Worm (Caenorhabditis elegans) whole organism, L1 larva: ENCODE data around the gene lite-1.

Source experiments
- Y116A8C.19 ChIP-seq: sonication (generic microtip); optimal IDR thresholded peaks from 2 replicates; lab custom pipeline; 2016; ENCODE audit warnings: missing compliant biosample characterization, missing genetic modification characterization, borderline replicate concordance
- aly-2 ChIP-seq: fragments of 150-350 bp; optimal IDR thresholded peaks from 2 replicates; lab custom pipeline; 2014; ENCODE audit warnings: missing biosample characterization, missing genetic modification characterization
- blmp-1 ChIP-seq: fragments of 150-350 bp; optimal IDR thresholded peaks from 2 replicates; lab custom pipeline; 2014; ENCODE audit warnings: missing biosample characterization, missing genetic modification characterization
- ceh-8 ChIP-seq: fragments of 200-800 bp; sonication (Bioruptor generic); optimal IDR thresholded peaks from 2 replicates; lab custom pipeline; 2018; ENCODE audit warnings: mild to moderate bottlenecking, missing genetic modification characterization, moderate library complexity, missing compliant biosample characterization
- ceh-82 ChIP-seq, 3 experiments: fragments of 150-350 bp in 1 of 3; sonication (generic microtip) in 2 of 3; optimal IDR thresholded peaks; 2 replicates each; lab custom pipeline; 2014 to 2017; ENCODE audit warnings: missing biosample characterization in 3 of 3, missing genetic modification characterization in 3 of 3
- ceh-88 ChIP-seq: fragments of 200-800 bp; sonication (Bioruptor generic); IDR thresholded peaks from 2 replicates; pipeline ENCODE4 v1.3.6; 2022; ENCODE audit warnings: missing genetic modification characterization, missing compliant biosample characterization
- ceh-90 ChIP-seq: sonication (generic microtip); optimal IDR thresholded peaks from 2 replicates; lab custom pipeline; 2016; ENCODE audit warnings: missing genetic modification characterization, missing compliant biosample characterization
- dsc-1 ChIP-seq: sonication (generic microtip); optimal IDR thresholded peaks from 2 replicates; lab custom pipeline; 2016; ENCODE audit warnings: mild to moderate bottlenecking, missing genetic modification characterization, missing compliant biosample characterization
- efl-1 ChIP-seq, 4 experiments: fragments of 150-350 bp; optimal IDR thresholded peaks in 3 of 4; peaks in 1 of 4; 1 replicate in 1 of 4; 2 replicates in 3 of 4; lab custom pipeline; 2014; ENCODE audit warnings: missing biosample characterization in 2 of 4, missing genetic modification characterization in 2 of 4, missing genetic modification reagents in 2 of 4
- efl-3 ChIP-seq: fragments of 200-800 bp; sonication (Bioruptor generic); optimal IDR thresholded peaks from 2 replicates; lab custom pipeline; 2018; ENCODE audit warnings: mild to moderate bottlenecking, missing genetic modification characterization, missing compliant biosample characterization
- egl-13 ChIP-seq: sonication (generic microtip); optimal IDR thresholded peaks from 2 replicates; lab custom pipeline; 2016; ENCODE audit warnings: missing genotype, missing genetic modification reagents, missing genetic modification characterization, missing compliant biosample characterization
- egl-27 ChIP-seq, 2 experiments: fragments of 150-350 bp in 1 of 2; sonication (generic microtip); optimal IDR thresholded peaks; 3 replicates each; lab custom pipeline; 2017 to 2018; ENCODE audit warnings: missing biosample characterization in 2 of 2, missing genetic modification characterization in 2 of 2, missing genetic modification reagents in 2 of 2
- fkh-4 ChIP-seq: sonication (generic microtip); optimal IDR thresholded peaks from 2 replicates; lab custom pipeline; 2016; ENCODE audit warnings: missing compliant biosample characterization, missing genetic modification characterization, borderline replicate concordance
- hlh-4 ChIP-seq: sonication (generic microtip); optimal IDR thresholded peaks from 2 replicates; lab custom pipeline; 2016; ENCODE audit warnings: mild to moderate bottlenecking, missing genetic modification characterization, missing compliant biosample characterization
- hpl-2 ChIP-seq: fragments of 150-350 bp; optimal IDR thresholded peaks from 2 replicates; lab custom pipeline; 2014; ENCODE audit warnings: missing biosample characterization, missing genetic modification reagents, missing genetic modification characterization
- lin-13 ChIP-seq: fragments of 150-350 bp; optimal IDR thresholded peaks from 2 replicates; lab custom pipeline; 2014; ENCODE audit warnings: missing biosample characterization, missing genetic modification reagents, missing genetic modification characterization
- lin-14 ChIP-seq: fragments of 200-800 bp; sonication (Bioruptor generic); optimal IDR thresholded peaks from 2 replicates; lab custom pipeline; 2018; ENCODE audit warnings: mild to moderate bottlenecking, missing genetic modification characterization, moderate library complexity, missing compliant biosample characterization
- lsy-2 ChIP-seq, 2 experiments: fragments of 150-350 bp; optimal IDR thresholded peaks; 2 replicates each; lab custom pipeline; 2014; ENCODE audit warnings: missing biosample characterization in 2 of 2, missing genetic modification characterization in 2 of 2
- mdl-1 ChIP-seq, 2 experiments: fragments of 150-350 bp; optimal IDR thresholded peaks; 2 replicates each; lab custom pipeline; 2014 to 2017; ENCODE audit warnings: missing biosample characterization in 2 of 2, missing genetic modification characterization in 2 of 2, inconsistent platforms in 1 of 2
- mef-2 ChIP-seq: fragments of 150-350 bp; optimal IDR thresholded peaks from 2 replicates; lab custom pipeline; 2014; ENCODE audit warnings: missing biosample characterization, missing genetic modification characterization
- mep-1 ChIP-seq: fragments of 150-350 bp; optimal IDR thresholded peaks from 2 replicates; lab custom pipeline; 2014; ENCODE audit warnings: missing biosample characterization, missing genetic modification characterization
- nhr-20 ChIP-seq: sonication (generic microtip); optimal IDR thresholded peaks from 2 replicates; lab custom pipeline; 2016; ENCODE audit warnings: mild to moderate bottlenecking, missing genetic modification characterization, missing compliant biosample characterization
- nhr-47 ChIP-seq: sonication (generic microtip); optimal IDR thresholded peaks from 2 replicates; lab custom pipeline; 2016; ENCODE audit warnings: mild to moderate bottlenecking, missing genetic modification characterization, moderate library complexity, missing compliant biosample characterization
- nhr-71 ChIP-seq: sonication (generic microtip); optimal IDR thresholded peaks from 2 replicates; lab custom pipeline; 2016; ENCODE audit warnings: mild to moderate bottlenecking, missing genetic modification characterization, moderate library complexity, missing compliant biosample characterization
- nhr-85 ChIP-seq: sonication (generic microtip); peaks from one replicate; lab custom pipeline; 2016; ENCODE audit warnings: missing genetic modification characterization, inconsistent platforms, missing compliant biosample characterization
- pqm-1 ChIP-seq: sonication (generic microtip); optimal IDR thresholded peaks from 3 replicates; lab custom pipeline; 2017; ENCODE audit warnings: missing biosample characterization, missing genetic modification characterization
- rnt-1 ChIP-seq: sonication (generic microtip); optimal IDR thresholded peaks from 2 replicates; lab custom pipeline; 2016; ENCODE audit warnings: mild to moderate bottlenecking, missing genetic modification characterization, moderate library complexity, missing compliant biosample characterization
- skn-1 ChIP-seq: fragments of 150-350 bp; optimal IDR thresholded peaks from 2 replicates; lab custom pipeline; 2014; ENCODE audit warnings: missing biosample characterization, missing genetic modification characterization
- snpc-4 ChIP-seq: fragments of 150-350 bp; optimal IDR thresholded peaks from 2 replicates; lab custom pipeline; 2014; ENCODE audit warnings: missing biosample characterization, missing genetic modification characterization
- snu-23 ChIP-seq: sonication (generic microtip); optimal IDR thresholded peaks from 2 replicates; lab custom pipeline; 2016; ENCODE audit warnings: missing genetic modification characterization, missing compliant biosample characterization
- sox-4 ChIP-seq: sonication (generic microtip); optimal IDR thresholded peaks from 2 replicates; lab custom pipeline; 2016; ENCODE audit warnings: missing genetic modification characterization, missing compliant biosample characterization
- swsn-7 ChIP-seq: sonication (generic microtip); optimal IDR thresholded peaks from 2 replicates; lab custom pipeline; 2016; ENCODE audit warnings: missing genetic modification characterization, missing compliant biosample characterization
- tbx-2 ChIP-seq: sonication (generic microtip); optimal IDR thresholded peaks from 2 replicates; lab custom pipeline; 2016; ENCODE audit warnings: missing genetic modification characterization, missing compliant biosample characterization
- unc-130 ChIP-seq: fragments of 150-350 bp; optimal IDR thresholded peaks from 2 replicates; lab custom pipeline; 2017; ENCODE audit warnings: missing biosample characterization, missing genetic modification characterization, inconsistent platforms
- unc-30 ChIP-seq: sonication (generic microtip); optimal IDR thresholded peaks from 2 replicates; lab custom pipeline; 2017; ENCODE audit warnings: missing biosample characterization, missing genetic modification characterization
- unc-62 ChIP-seq: fragments of 150-350 bp; optimal IDR thresholded peaks from 2 replicates; lab custom pipeline; 2014; ENCODE audit warnings: missing biosample characterization, missing genetic modification reagents, missing genetic modification characterization
- vab-15 ChIP-seq: sonication (generic microtip); optimal IDR thresholded peaks from 2 replicates; lab custom pipeline; 2017; ENCODE audit warnings: missing genotype, mild to moderate bottlenecking, missing genetic modification characterization, missing compliant biosample characterization
- xbp-1 ChIP-seq: sonication (generic microtip); optimal IDR thresholded peaks from 2 replicates; lab custom pipeline; 2016; ENCODE audit warnings: missing genetic modification characterization, missing compliant biosample characterization

The lite-1 gene

DNA sequence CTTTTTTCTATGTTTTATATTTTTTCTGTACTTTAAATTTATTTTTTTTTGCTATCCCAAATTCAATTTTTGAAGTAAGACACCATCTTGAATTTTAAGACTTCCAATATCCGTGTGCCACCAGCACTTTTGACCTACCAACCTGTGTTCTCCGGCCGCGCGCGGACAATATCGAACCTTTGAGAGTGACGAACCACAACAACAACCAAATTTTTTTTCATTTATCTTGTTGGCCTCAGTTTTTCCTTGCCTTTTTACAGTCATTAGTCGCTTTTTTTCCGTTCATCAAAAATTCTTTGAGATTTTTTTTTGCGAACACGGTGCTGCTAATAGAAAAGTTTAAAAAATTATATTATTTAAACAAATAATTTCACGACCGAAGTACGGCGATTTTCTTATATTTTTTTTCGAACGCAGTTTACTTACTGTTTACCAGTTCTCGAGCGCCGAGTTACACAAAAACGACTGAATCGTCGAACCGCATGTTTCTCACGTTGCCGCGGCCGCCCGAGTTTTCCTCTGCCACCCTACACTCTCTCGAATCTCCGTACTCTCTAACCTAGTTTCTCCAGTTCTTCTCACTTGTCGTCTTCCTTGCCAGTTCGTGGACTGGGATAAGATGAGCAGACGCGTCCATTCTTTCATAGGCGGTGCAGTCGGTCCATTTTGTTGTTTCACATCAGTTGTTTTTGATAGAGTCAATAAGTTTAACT is 9.5 kb upstream of the lite-1 start:
- TF ChIP-seq xbp-1 (tag; lab: Kevin White, UChicago): peak; percentile 52
- TF ChIP-seq mep-1 (tag; lab: Kevin White, UChicago): peak; percentile 39
- TF ChIP-seq snu-23 (GFP tag; lab: Kevin White, UChicago): peak; percentile 58
- no peak for TF ChIP-seq fkh-4 (tag; lab: Kevin White, UChicago)
- TF ChIP-seq ceh-82 (tag; optimal IDR thresholded peaks at IDR 0.05; lab: Kevin White, UChicago): peak in 2 of 3 experiments; percentile 18 to 41
- peak in 1 of 2 experiments; percentile 55 for TF ChIP-seq mdl-1 (tag; optimal IDR thresholded peaks at IDR 0.05; lab: Kevin White, UChicago)
- TF ChIP-seq efl-1 (optimal IDR thresholded peaks at IDR 0.05; lab: Kevin White, UChicago): no peak
- peak in 1 of 2 experiments; percentile 64 for TF ChIP-seq efl-1 (GFP tag; optimal IDR thresholded peaks at IDR 0.05 in 1 of 2; lab: Kevin White, UChicago)
- TF ChIP-seq snpc-4: no peak
- TF ChIP-seq skn-1 (tag; lab: Kevin White, UChicago): peak; percentile 15
- peak; percentile 68 for TF ChIP-seq nhr-71 (tag; lab: Kevin White, UChicago)
- TF ChIP-seq rnt-1 (tag; lab: Kevin White, UChicago): peak; percentile 65
- TF ChIP-seq blmp-1: peak; percentile 26
- TF ChIP-seq lsy-2 (tag; optimal IDR thresholded peaks at IDR 0.05; lab: Kevin White, UChicago): peak in 1 of 2 experiments; percentile 11
- TF ChIP-seq swsn-7: peak; percentile 40
- TF ChIP-seq mef-2 (tag; lab: Kevin White, UChicago): no peak
- no peak for TF ChIP-seq vab-15 (tag; lab: Kevin White, UChicago)
- peak; percentile 92 for TF ChIP-seq lin-14 (GFP tag; lab: Kevin White, UChicago)
- TF ChIP-seq unc-62: no peak
- TF ChIP-seq nhr-20 (tag; lab: Kevin White, UChicago): peak; percentile 37
- TF ChIP-seq dsc-1: peak; percentile 43
- TF ChIP-seq tbx-2 (tag; lab: Kevin White, UChicago): peak; percentile 47
- peak; percentile 37 for TF ChIP-seq nhr-47 (tag; lab: Kevin White, UChicago)

DNA sequence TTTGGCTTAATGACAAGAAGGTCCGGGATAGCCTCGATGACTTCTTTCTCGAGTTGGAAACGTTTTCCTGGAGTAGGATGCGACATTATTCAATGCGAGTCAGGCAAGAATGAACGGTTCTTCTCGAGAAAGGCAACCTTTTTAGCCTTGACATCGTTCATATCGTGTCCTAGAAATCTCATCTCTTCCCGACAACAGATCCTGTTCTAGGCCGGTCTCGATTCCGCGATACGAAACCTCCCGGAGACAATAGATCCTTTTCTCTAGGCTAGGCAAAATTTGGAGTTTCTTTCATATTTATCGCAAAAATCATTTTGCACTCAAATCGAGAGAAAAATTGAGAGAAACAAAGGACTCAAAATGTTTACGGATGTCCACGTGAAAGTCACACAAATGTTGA is 8.4 kb upstream of the lite-1 start, which contains the start of gene rml-3:
Gene rml-3, minus strand, starts transcription at position 93 of the 400 bp plus-strand sequence.
- TF ChIP-seq egl-13 (tag; lab: Kevin White, UChicago): no peak
- no peak for TF ChIP-seq unc-30 (tag; lab: Kevin White, UChicago)
- peak; percentile 25 for TF ChIP-seq lin-14 (GFP tag; lab: Kevin White, UChicago)
- no peak for TF ChIP-seq egl-27 (tag; optimal IDR thresholded peaks at IDR 0.05; lab: Kevin White, UChicago)
- no peak for TF ChIP-seq lin-13
- TF ChIP-seq Y116A8C.19: no peak
- peak; percentile 19 for TF ChIP-seq blmp-1
- no peak for TF ChIP-seq ceh-90 (tag; lab: Kevin White, UChicago)
- TF ChIP-seq hlh-4: no peak
- no peak for TF ChIP-seq hpl-2 (GFP tag; lab: Kevin White, UChicago)
- no peak for TF ChIP-seq ceh-88 (GFP tag; lab: Robert Waterston, UW)
- TF ChIP-seq nhr-85 (tag; lab: Kevin White, UChicago): peak; percentile 25
- TF ChIP-seq mef-2 (tag; lab: Kevin White, UChicago): no peak

- TF ChIP-seq skn-1 (tag; lab: Kevin White, UChicago): peak; percentile 19
- no peak for TF ChIP-seq swsn-7
- TF ChIP-seq blmp-1: peak; percentile 78
Measured at ce11 chrX:6235443-6235842, 4.9 kb upstream of the lite-1 start, which contains the start of gene hsp-43. Gene hsp-43 (minus strand): TSS chrX:6235543.

DNA sequence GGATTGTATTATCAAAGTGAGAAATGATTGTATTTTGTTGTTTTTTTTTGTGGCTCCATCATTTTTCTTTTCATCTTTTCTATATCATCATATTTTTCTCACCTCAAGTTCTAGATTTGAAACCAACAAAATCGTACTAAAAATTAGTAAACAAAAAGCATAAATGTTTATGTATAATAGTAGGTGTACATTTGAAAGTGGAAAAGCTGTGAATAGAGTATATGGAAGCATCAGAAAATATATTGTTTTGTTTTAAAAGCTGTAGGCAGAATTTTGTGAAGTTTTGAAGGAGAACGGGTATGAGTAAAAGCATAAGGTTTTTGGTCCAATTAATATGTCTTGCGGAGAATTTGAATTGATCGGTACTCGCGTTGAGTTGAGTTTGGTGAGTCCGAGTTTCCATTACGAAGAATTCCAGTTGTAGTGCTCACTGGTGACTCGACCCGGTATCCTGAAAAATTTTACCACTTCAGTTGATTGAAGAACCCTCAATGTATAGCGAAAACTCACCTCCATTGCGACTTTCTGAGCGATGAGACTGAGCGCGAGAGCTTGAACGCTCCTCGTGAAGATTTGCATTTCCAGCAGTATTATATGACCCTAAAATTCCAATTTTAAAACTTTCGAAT is 2.5 kb upstream of the lite-1 start, which contains the start of gene C14F11.4:
Gene C14F11.4, minus strand, starts transcription at position 51 of the 629 bp plus-strand sequence.
- TF ChIP-seq ceh-8 (GFP tag; lab: Kevin White, UChicago) (no peak), egl-13 (tag; lab: Kevin White, UChicago) (no peak), pqm-1 (tag; lab: Kevin White, UChicago) (no peak), efl-3 (no peak), fkh-4 (tag; lab: Kevin White, UChicago) (no peak), aly-2 (tag; lab: Kevin White, UChicago) (no peak), sox-4 (tag; lab: Kevin White, UChicago) (no peak), unc-130 (tag; lab: Kevin White, UChicago) (no peak), lsy-2 (tag; optimal IDR thresholded peaks at IDR 0.05; lab: Kevin White, UChicago) (no peak)
